Fruit fly (Drosophila melanogaster): Measurements from ENCODE around the gene Ndc80.

Gene Ndc80

dm6 chrX:13568841-13569240 lies 43.0 kb downstream of the Ndc80 start:
- TF ChIP-seq CG12071 (GFP tag; optimal IDR thresholded peaks at IDR 0.05) (no peak), CG7271 (tag; optimal IDR thresholded peaks at IDR 0.05) (no peak), sens (GFP tag) (peak; percentile 1), unc-4 (GFP tag; IDR thresholded peaks at IDR 0.05; ENCODE audit: partially characterized antibody) (no peak)

dm6 chrX:13568127-13568526 lies 43.7 kb downstream of the Ndc80 start:
- no peak for TF ChIP-seq D (optimal IDR thresholded peaks at IDR 0.05)
- no peak for TF ChIP-seq D (GFP tag; optimal IDR thresholded peaks at IDR 0.05)
- TF ChIP-seq Nf-YA (GFP tag; IDR thresholded peaks at IDR 0.05): no peak
- no peak for TF ChIP-seq CG8089 (GFP tag; optimal IDR thresholded peaks at IDR 0.05)
- no peak for TF ChIP-seq CG18262 (tag; optimal IDR thresholded peaks at IDR 0.05)
- TF ChIP-seq CG8924 (tag; optimal IDR thresholded peaks at IDR 0.05): no peak
- TF ChIP-seq CG14014 (GFP tag; IDR thresholded peaks at IDR 0.05): peak; percentile 22; the same call in 1 of the 2 replicates
- peak; percentile 16 for TF ChIP-seq CG13424 (tag; optimal IDR thresholded peaks at IDR 0.05)
- TF ChIP-seq CG12299 (tag; optimal IDR thresholded peaks at IDR 0.05): no peak
- TF ChIP-seq Poxn (GFP tag; IDR thresholded peaks at IDR 0.05): no peak
- no peak for TF ChIP-seq Sox100B (GFP tag; optimal IDR thresholded peaks at IDR 0.05)
- no peak for TF ChIP-seq klu (GFP tag; IDR thresholded peaks at IDR 0.05)
- no peak for TF ChIP-seq lilli (GFP tag; optimal IDR thresholded peaks at IDR 0.05)
- peak; percentile 24 for TF ChIP-seq CG17359 (tag; optimal IDR thresholded peaks at IDR 0.05)
- no peak for TF ChIP-seq CG31365 (tag; optimal IDR thresholded peaks at IDR 0.05)
- TF ChIP-seq sens (GFP tag): peak; percentile 70
- TF ChIP-seq Aef1 (GFP tag; IDR thresholded peaks at IDR 0.05): 0 out of 3 replicates have a peak, but pooled peaks have one; percentile 18
- no peak for TF ChIP-seq CG4707 (GFP tag; optimal IDR thresholded peaks at IDR 0.05)
- no peak for TF ChIP-seq emc (GFP tag; optimal IDR thresholded peaks at IDR 0.05)
- no peak for TF ChIP-seq en (GFP tag; optimal IDR thresholded peaks at IDR 0.05)
- peak in 1 of 2 experiments; percentile 3 for TF ChIP-seq dpn (GFP tag; optimal IDR thresholded peaks at IDR 0.05)
- TF ChIP-seq az2 (GFP tag; optimal IDR thresholded peaks at IDR 0.05): peak; percentile 14
- TF ChIP-seq CG14441 (GFP tag; IDR thresholded peaks at IDR 0.05): peak; percentile 45; the same call in 1 of the 2 replicates
- TF ChIP-seq CG10366 (GFP tag; IDR thresholded peaks at IDR 0.05): peak; percentile 21; the same call in 1 of the 2 replicates
- no peak for TF ChIP-seq CG11093 (GFP tag; IDR thresholded peaks at IDR 0.05)
- no peak for TF ChIP-seq Hey (tag; optimal IDR thresholded peaks at IDR 0.05)
- TF ChIP-seq onecut (GFP tag; IDR thresholded peaks at IDR 0.05): 0 out of 2 replicates have a peak, but pooled peaks have one; percentile 6
- TF ChIP-seq CG6854 (GFP tag; optimal IDR thresholded peaks at IDR 0.05): no peak
- TF ChIP-seq CG15514 (GFP tag; optimal IDR thresholded peaks at IDR 0.05): no peak
- TF ChIP-seq E2f1 (GFP tag; IDR thresholded peaks at IDR 0.05): no peak
- no peak for TF ChIP-seq Awh (GFP tag; IDR thresholded peaks at IDR 0.05)
- no peak for TF ChIP-seq CG5245 (GFP tag; optimal IDR thresholded peaks at IDR 0.05)
- no peak for TF ChIP-seq CG16813 (GFP tag; IDR thresholded peaks at IDR 0.05; ENCODE audit: partially characterized antibody)
- TF ChIP-seq p53 (GFP tag; optimal IDR thresholded peaks at IDR 0.05): no peak
- TF ChIP-seq seq (GFP tag; IDR thresholded peaks at IDR 0.05): no peak
- no peak for TF ChIP-seq CG10565 (GFP tag; optimal IDR thresholded peaks at IDR 0.05)
- no peak for TF ChIP-seq nerfin-1 (tag; optimal IDR thresholded peaks at IDR 0.05)
- TF ChIP-seq otp (GFP tag; IDR thresholded peaks at IDR 0.05): 0 out of 3 replicates have a peak, but pooled peaks have one; percentile 17
- no peak for TF ChIP-seq Mrtf (GFP tag; IDR thresholded peaks at IDR 0.05)
- TF ChIP-seq aop (GFP tag; IDR thresholded peaks at IDR 0.05): no peak
- TF ChIP-seq croc (GFP tag; conservative IDR thresholded peaks at IDR 0.05): no peak
- TF ChIP-seq Dad (GFP tag; optimal IDR thresholded peaks at IDR 0.05): no peak
- no peak for TF ChIP-seq chif (GFP tag; optimal IDR thresholded peaks at IDR 0.05)
- TF ChIP-seq disco-r (GFP tag; optimal IDR thresholded peaks at IDR 0.05): no peak
- TF ChIP-seq kay (GFP tag; optimal IDR thresholded peaks at IDR 0.05): no peak
- no peak for TF ChIP-seq gsb-n (tag; optimal IDR thresholded peaks at IDR 0.05)
- no peak for TF ChIP-seq tll (GFP tag; optimal IDR thresholded peaks at IDR 0.05)
